Worm (Caenorhabditis elegans) whole organism, L3 larva: ENCODE data around the gene ZK899.5.

ENCODE experiments used
- ama-1 ChIP-seq: fragments of 150-350 bp; optimal IDR thresholded peaks from 2 replicates; lab custom pipeline; 2018
- ceh-28 ChIP-seq: fragments of 150-350 bp; optimal IDR thresholded peaks from 2 replicates; lab custom pipeline; 2014; ENCODE audit warnings: missing biosample characterization, missing genetic modification reagents, missing genetic modification characterization
- nhr-12 ChIP-seq: fragments of 150-350 bp; optimal IDR thresholded peaks from 2 replicates; lab custom pipeline; 2014; ENCODE audit warnings: missing biosample characterization, missing genetic modification characterization
- unc-62 ChIP-seq: fragments of 150-350 bp; sonication (generic microtip); optimal IDR thresholded peaks from 4 replicates; lab custom pipeline; 2014; ENCODE audit warnings: missing biosample characterization, missing genetic modification reagents, missing genetic modification characterization
- ztf-11 ChIP-seq: fragments of 150-350 bp; optimal IDR thresholded peaks from 2 replicates; lab custom pipeline; 2014; ENCODE audit warnings: missing biosample characterization, missing genetic modification characterization

- no peak for TF ChIP-seq unc-62 (GFP tag; lab: Kevin White, UChicago)
- no peak for TF ChIP-seq nhr-12 (tag; lab: Kevin White, UChicago)
- TF ChIP-seq ceh-28 = no peak
- no peak for TF ChIP-seq ama-1
- no peak for TF ChIP-seq ztf-11 (tag; lab: Kevin White, UChicago)
Measured at ce11 chrX:9417326-9417725, 43.4 kb downstream of the ZK899.5 start.
